Worm (Caenorhabditis elegans) whole organism, midembryonic: Measurements from ENCODE around the gene nra-1.

Experiments
- T22C8.4 ChIP-seq: fragments of 200-800 bp; sonication (Bioruptor generic); IDR thresholded peaks from 2 replicates; pipeline ENCODE4 v1.3.6; 2022; ENCODE audit warnings: missing genetic modification characterization, missing compliant biosample characterization
- klf-2 ChIP-seq: fragments of 200-800 bp; sonication (Bioruptor generic); conservative IDR thresholded peaks from 2 replicates; pipeline ENCODE4 v1.3.6; 2022; ENCODE audit warnings: missing genetic modification reagents, missing genetic modification characterization, missing compliant biosample characterization
- med-1 ChIP-seq: sonication (generic microtip); optimal IDR thresholded peaks from 2 replicates; lab custom pipeline; 2017; ENCODE audit warnings: missing genetic modification characterization, mild to moderate bottlenecking, missing compliant biosample characterization, antibody characterized with exemption, missing genetic modification reagents; ENCODE audit not compliant: insufficient read depth
- tab-1 ChIP-seq: fragments of 200-800 bp; sonication (Bioruptor generic); IDR thresholded peaks from 2 replicates; pipeline ENCODE4 v1.3.6; 2022; ENCODE audit warnings: missing genetic modification characterization, missing compliant biosample characterization
- ztf-29 ChIP-seq: fragments of 200-800 bp; sonication (Bioruptor generic); IDR thresholded peaks from 2 replicates; pipeline ENCODE4 v1.3.6; 2022; ENCODE audit warnings: missing genetic modification reagents, missing genetic modification characterization, missing compliant biosample characterization

DNA sequence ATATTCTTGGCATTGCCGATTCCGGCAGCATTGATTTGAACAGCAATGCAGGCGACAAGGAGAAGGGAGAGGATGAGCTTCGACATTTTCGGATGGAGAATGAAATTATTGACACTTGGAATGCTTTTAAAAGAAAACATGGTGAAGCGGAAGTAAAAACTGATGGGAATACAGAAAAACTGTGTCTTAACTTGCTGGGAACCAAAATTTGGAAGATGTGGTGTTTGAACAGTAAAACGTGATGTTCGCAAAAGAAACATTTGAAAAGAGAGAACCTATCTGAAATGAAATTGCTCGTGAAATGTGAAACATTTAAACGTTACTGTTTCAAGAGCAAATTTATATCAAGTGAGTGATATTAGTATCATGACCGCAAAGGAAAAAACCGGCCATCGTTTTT lies 19.3 kb downstream of the nra-1 start, which contains the start of gene F26D10.13:
- TF ChIP-seq T22C8.4 (GFP tag; lab: Robert Waterston, UW) (no peak), tab-1 (no peak), med-1 (GFP tag; lab: Kevin White, UChicago) (no peak), klf-2 (GFP tag; lab: Robert Waterston, UW) (no peak), ztf-29 (GFP tag; lab: Robert Waterston, UW) (no peak)
